Fruit fly (Drosophila melanogaster): ENCODE data around the gene Rsod.

Rsod gene

DNA sequence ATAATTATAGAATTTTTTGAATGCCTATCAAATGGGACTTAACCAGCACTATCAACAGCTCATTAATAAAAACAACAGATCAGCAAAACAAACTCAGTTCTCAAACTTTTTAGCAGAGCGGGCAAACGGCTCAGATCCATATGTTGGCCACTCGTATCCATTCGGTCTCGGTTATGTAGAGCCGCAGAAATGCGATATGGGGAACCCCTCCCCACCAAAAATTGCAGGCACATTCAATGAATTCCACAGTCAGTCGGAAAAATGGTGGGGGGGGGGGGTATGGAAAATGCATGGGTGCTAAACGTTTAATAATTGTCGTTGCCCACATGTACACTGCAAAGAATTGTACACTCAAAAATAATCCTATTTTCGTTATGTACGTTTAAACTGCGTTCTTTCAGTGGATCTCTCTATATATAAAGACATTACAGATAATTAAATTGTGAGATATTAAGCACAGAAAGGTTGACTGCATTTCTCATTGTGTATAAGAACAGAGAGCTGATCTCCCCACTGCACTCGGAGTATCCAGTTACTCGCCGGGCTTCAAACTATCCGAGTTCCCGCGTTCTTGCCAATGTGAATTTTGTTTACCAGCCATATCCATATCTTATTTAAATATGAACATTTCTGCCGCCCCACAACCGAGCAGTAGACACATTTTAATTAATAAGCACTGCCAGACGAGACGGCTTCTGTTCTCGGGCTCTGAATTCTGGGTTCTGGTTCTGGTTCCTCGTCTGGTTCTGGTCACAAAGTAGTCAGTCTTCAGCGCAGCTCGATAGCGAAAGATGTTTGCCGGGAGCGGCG, 19.5 kb downstream of the Rsod start, which contains the start of gene CG15529 (continued):
- no peak for TF ChIP-seq CG2712 (tag; optimal IDR thresholded peaks at IDR 0.05)
- TF ChIP-seq prd (optimal IDR thresholded peaks at IDR 0.05): no peak
- TF ChIP-seq prd (GFP tag; IDR thresholded peaks at IDR 0.05): peak; percentile 32; the same call in 1 of the 3 replicates
- 0 out of 2 replicates have a peak, but pooled peaks have one; percentile 9 for TF ChIP-seq CG4404 (GFP tag; IDR thresholded peaks at IDR 0.05)
- no peak for TF ChIP-seq Nf-YA (GFP tag; IDR thresholded peaks at IDR 0.05)
- no peak for TF ChIP-seq sima (GFP tag; optimal IDR thresholded peaks at IDR 0.05)
- TF ChIP-seq ranshi (GFP tag; IDR thresholded peaks at IDR 0.05): no peak
- no peak for TF ChIP-seq ttk (GFP tag; IDR thresholded peaks at IDR 0.05)
- no peak for TF ChIP-seq sna (GFP tag; IDR thresholded peaks at IDR 0.05; ENCODE audit: partially characterized antibody)
- TF ChIP-seq br (optimal IDR thresholded peaks at IDR 0.05): no peak
- TF ChIP-seq cwo (GFP tag; optimal IDR thresholded peaks at IDR 0.05): no peak
- TF ChIP-seq nerfin-1 (tag; optimal IDR thresholded peaks at IDR 0.05): no peak
- 0 out of 2 replicates have a peak, but pooled peaks have one; percentile 5 for TF ChIP-seq esg (GFP tag; conservative IDR thresholded peaks at IDR 0.05)
- peak; percentile 15 for TF ChIP-seq Med (GFP tag)
- TF ChIP-seq CG9727 (GFP tag; optimal IDR thresholded peaks at IDR 0.05): no peak
- no peak for TF ChIP-seq Mes4 (GFP tag; optimal IDR thresholded peaks at IDR 0.05)
- no peak for TF ChIP-seq Vsx1 (GFP tag; optimal IDR thresholded peaks at IDR 0.05)
- TF ChIP-seq CG7963 (GFP tag; IDR thresholded peaks at IDR 0.05; ENCODE audit: partially characterized antibody): no peak
- no peak for TF ChIP-seq CG14050 (GFP tag; IDR thresholded peaks at IDR 0.05)
- TF ChIP-seq CG17612 (GFP tag; IDR thresholded peaks at IDR 0.05): no peak
- TF ChIP-seq CG1647 (GFP tag; optimal IDR thresholded peaks at IDR 0.05): no peak
- no peak for TF ChIP-seq eve (GFP tag; optimal IDR thresholded peaks at IDR 0.05)
- no peak for TF ChIP-seq CG9797 (GFP tag; optimal IDR thresholded peaks at IDR 0.05)
- TF ChIP-seq grn (GFP tag; optimal IDR thresholded peaks at IDR 0.05): no peak
- TF ChIP-seq CG9215 (GFP tag; IDR thresholded peaks at IDR 0.05): no peak
- TF ChIP-seq pzg (GFP tag; optimal IDR thresholded peaks at IDR 0.05): no peak
- peak; percentile 54 for TF ChIP-seq CG9932 (GFP tag; IDR thresholded peaks at IDR 0.05)
- TF ChIP-seq CG11398 (GFP tag; optimal IDR thresholded peaks at IDR 0.05): no peak
- no peak for TF ChIP-seq z (GFP tag; IDR thresholded peaks at IDR 0.05)
- TF ChIP-seq D19A (tag; optimal IDR thresholded peaks at IDR 0.05): no peak
- no peak for TF ChIP-seq CG1233 (GFP tag; optimal IDR thresholded peaks at IDR 0.05)
- TF ChIP-seq schlank (tag; optimal IDR thresholded peaks at IDR 0.05): no peak
- no peak for TF ChIP-seq CG30020 (tag; optimal IDR thresholded peaks at IDR 0.05)
- no peak for TF ChIP-seq Doc2 (GFP tag; IDR thresholded peaks at IDR 0.05)
- no peak for TF ChIP-seq CG15601 (tag; optimal IDR thresholded peaks at IDR 0.05)
- TF ChIP-seq mld (GFP tag; IDR thresholded peaks at IDR 0.05; ENCODE audit: partially characterized antibody): no peak
- no peak for TF ChIP-seq CoRest (tag; optimal IDR thresholded peaks at IDR 0.05)
- TF ChIP-seq row (GFP tag; IDR thresholded peaks at IDR 0.05): peak; percentile 18; the same call in 1 of the 3 replicates
- no peak for TF ChIP-seq run (tag; optimal IDR thresholded peaks at IDR 0.05)
- TF ChIP-seq H15 (GFP tag; IDR thresholded peaks at IDR 0.05): no peak
- TF ChIP-seq CG14965 (GFP tag; optimal IDR thresholded peaks at IDR 0.05; ENCODE audit: borderline replicate concordance): no peak
- no peak for TF ChIP-seq ato (GFP tag; IDR thresholded peaks at IDR 0.05; ENCODE audit: partially characterized antibody)
- no peak for TF ChIP-seq tll (GFP tag; optimal IDR thresholded peaks at IDR 0.05)
- no peak for TF ChIP-seq CG3281 (GFP tag; optimal IDR thresholded peaks at IDR 0.05)
- TF ChIP-seq CG10543 (GFP tag; optimal IDR thresholded peaks at IDR 0.05): no peak
- TF ChIP-seq HLH3B (GFP tag; IDR thresholded peaks at IDR 0.05): no peak
- TF ChIP-seq D (optimal IDR thresholded peaks at IDR 0.05): no peak
- no peak for TF ChIP-seq D (GFP tag; optimal IDR thresholded peaks at IDR 0.05)
- no peak for TF ChIP-seq btn (GFP tag; optimal IDR thresholded peaks at IDR 0.05)
- TF ChIP-seq Antp (GFP tag; optimal IDR thresholded peaks at IDR 0.05): no peak

Data from whole organism, embryonic.